Fruit fly (Drosophila melanogaster) whole organism, wandering third instar larva: ENCODE data around the gene Lk6.

Source experiments
- Dif ChIP-seq: fragments of 200-275, 200-300 bp; sonication (Bioruptor generic); optimal IDR thresholded peaks from 2 replicates; lab custom pipeline; 2018; ENCODE audit warnings: missing biosample characterization, missing genetic modification characterization; ENCODE audit not compliant: partially characterized antibody
- OdsH ChIP-seq: fragments of 200-800 bp; sonication (Bioruptor generic); optimal IDR thresholded peaks from 2 replicates; lab custom pipeline; 2016; ENCODE audit warnings: missing biosample characterization, mild to moderate bottlenecking, missing genetic modification characterization

DNA sequence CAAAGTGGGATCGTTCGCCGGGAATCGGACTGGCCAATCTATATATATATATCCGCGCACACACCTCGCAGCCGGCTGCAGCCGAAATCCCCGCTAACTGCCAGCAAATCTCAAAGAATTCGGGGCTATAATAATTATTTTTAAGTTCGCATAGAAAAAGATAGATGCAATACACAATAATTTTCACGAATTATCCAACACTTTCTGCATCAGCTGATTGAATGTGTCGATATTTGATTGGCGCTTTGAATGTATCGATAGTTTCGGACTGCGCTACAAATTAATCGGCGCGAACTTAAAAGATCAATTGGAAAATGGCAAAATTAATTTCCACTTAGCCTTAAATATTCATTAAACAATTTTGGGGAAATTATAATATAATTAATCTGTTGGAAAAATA is 32.5 kb upstream of the Lk6 start, which contains the start of gene Sbf:
- TF ChIP-seq OdsH (GFP tag; lab: Kevin White, UChicago) (no peak), Dif (GFP tag; lab: Kevin White, UChicago) (no peak)
